Fruit fly (Drosophila melanogaster): ENCODE data around the gene CG4367.

DNA sequence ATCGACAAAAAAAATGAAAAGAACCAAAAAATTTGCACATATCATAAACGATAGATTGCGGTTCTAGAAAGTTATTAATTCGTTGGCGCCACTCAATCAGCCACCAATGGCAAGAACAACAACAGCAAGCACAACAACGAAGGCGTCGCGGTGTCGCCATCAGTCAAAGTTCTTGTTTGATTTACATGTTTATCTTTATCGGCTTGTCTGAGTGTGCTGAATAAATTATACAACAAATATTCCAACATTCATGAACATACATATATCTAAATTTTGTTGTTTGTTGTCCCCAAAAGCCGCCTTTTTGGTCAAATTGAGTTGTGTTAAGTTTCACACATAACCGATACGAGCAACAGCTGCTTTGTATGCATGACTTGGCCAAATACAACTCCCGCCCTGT lies 31.2 kb downstream of the CG4367 start:
- no peak for TF ChIP-seq CG15336 (GFP tag; IDR thresholded peaks at IDR 0.05)
- TF ChIP-seq vri (GFP tag; optimal IDR thresholded peaks at IDR 0.05) = no peak
- TF ChIP-seq Ets96B (tag; optimal IDR thresholded peaks at IDR 0.05) = no peak
- TF ChIP-seq OdsH (GFP tag; optimal IDR thresholded peaks at IDR 0.05) = no peak

Data from whole organism, prepupa.